Fruit fly (Drosophila melanogaster): ENCODE results near the gene CG13615.

The CG13615 gene

DNA sequence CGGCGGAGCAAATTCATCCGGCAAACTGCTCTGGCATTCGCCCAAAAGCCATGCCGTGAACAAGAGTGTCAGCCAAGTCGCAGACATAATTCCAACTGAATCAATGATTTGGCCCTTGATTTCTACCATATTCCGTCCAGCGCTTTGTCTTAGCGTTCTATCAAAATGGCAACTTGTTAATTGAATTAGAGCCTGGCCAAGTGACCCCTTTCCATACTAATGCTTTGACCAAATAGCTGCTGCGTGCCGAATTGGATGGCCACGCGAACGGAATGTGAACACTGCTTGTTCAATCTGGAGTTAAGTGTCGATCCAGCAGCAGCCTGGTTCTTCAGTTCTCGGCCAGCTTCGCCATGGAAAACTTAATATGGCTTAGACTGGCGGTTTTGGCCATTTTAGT is at the start of gene CG13615, which contains the start of gene CG5768:
Gene CG13615 (plus strand): TSS at position 280 of the 400 bp plus-strand sequence.
Gene CG5768 (minus strand): TSS at position 101 of the 400 bp plus-strand sequence.
- TF ChIP-seq Neu2 (GFP tag; optimal IDR thresholded peaks at IDR 0.05; ENCODE audit: borderline replicate concordance): no peak
- TF ChIP-seq Dll (GFP tag; IDR thresholded peaks at IDR 0.05; ENCODE audit: partially characterized antibody): no peak
- TF ChIP-seq Dip2 (GFP tag; IDR thresholded peaks at IDR 0.05): no peak
- TF ChIP-seq pho (GFP tag; optimal IDR thresholded peaks at IDR 0.05): no peak
- no peak for TF ChIP-seq H15 (GFP tag; IDR thresholded peaks at IDR 0.05)
- no peak for TF ChIP-seq CG8281 (tag; optimal IDR thresholded peaks at IDR 0.05)
- no peak for TF ChIP-seq klu (GFP tag; IDR thresholded peaks at IDR 0.05)
- no peak for TF ChIP-seq CG2712 (tag; optimal IDR thresholded peaks at IDR 0.05)
- TF ChIP-seq YL-1 (GFP tag; optimal IDR thresholded peaks at IDR 0.05): no peak
- TF ChIP-seq CG7357 (GFP tag; IDR thresholded peaks at IDR 0.05): no peak

DNA sequence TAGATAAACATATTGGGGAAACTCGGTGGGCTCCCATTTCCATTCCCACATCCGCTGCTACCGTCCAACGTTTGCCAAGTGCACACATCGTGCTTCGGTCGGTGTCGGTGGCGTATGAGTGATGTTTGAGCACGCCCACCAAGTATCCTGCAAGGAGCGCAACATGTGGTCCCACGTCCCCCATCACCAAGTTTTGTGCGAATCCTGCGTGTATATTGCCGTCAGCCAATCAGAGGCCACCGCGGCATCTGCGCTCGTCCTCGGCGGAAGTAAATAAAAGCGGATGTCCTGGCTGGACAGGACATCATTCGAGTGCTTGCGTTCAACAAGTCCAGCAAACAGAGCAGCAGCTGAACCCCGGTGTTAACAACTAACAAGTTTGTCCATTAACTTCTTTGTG is 49.1 kb upstream of the CG13615 start, which contains the start of gene Ms:
Gene Ms (plus strand): TSS at position 301 of the 400 bp plus-strand sequence.
- TF ChIP-seq CG7786 (GFP tag; optimal IDR thresholded peaks at IDR 0.05) (no peak), CG7372 (GFP tag; IDR thresholded peaks at IDR 0.05) (0 out of 2 replicates have a peak, but pooled peaks have one; percentile 12)

DNA sequence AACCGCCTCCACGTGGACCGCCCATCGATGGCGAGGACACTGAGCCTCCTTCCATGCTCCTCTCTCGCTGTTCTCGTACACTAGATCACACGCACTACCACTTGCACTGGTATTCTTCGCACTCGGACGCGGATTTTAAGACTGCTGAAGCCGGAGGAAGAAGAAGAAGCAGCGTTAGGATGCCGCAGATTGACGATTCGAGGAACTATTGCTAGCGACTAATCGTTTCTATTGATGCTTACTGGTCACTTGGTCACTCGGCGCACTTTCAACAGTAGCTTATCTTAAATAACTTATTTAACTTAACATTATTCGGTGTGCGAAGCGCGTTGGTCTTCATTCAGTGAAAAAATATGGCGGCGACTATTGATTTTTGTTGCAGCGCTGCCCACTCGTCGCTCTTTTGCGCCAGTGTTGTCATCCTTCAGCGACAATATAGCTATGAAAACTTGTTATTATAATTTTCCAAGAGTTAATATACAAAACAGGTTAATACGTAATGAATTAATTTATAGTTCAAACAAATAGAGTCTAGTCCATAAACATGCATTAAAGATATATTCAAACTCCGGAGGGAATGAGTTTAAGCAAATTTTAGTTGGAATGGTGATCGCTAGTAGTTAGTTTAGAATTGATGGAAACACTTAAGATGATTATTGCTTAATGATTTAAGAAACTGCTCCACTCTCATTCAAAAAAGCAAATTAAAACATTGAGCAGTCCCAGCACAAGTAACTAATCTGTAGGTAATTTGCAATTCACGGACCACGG is 41.7 kb upstream of the CG13615 start, which contains the start of the genes CG5746 and CG6454:
Gene CG5746 (minus strand): TSS at position 372 of the 771 bp plus-strand sequence.
Gene CG6454 (plus strand): TSS at position 763 of the 771 bp plus-strand sequence.
- TF ChIP-seq CG3847 (GFP tag; IDR thresholded peaks at IDR 0.05): 0 out of 2 replicates have a peak, but pooled peaks have one; percentile 33
- peak; percentile 46 for TF ChIP-seq shn (GFP tag; optimal IDR thresholded peaks at IDR 0.05)
- TF ChIP-seq Meics (GFP tag; optimal IDR thresholded peaks at IDR 0.05): no peak
- no peak for TF ChIP-seq CkIIα-i1 (GFP tag; IDR thresholded peaks at IDR 0.05)
- TF ChIP-seq HLHmδ (GFP tag; optimal IDR thresholded peaks at IDR 0.05): no peak
- no peak for TF ChIP-seq CG12071 (GFP tag; optimal IDR thresholded peaks at IDR 0.05)
- no peak for TF ChIP-seq CG7839 (tag; optimal IDR thresholded peaks at IDR 0.05)
- no peak for TF ChIP-seq CG4424 (GFP tag; optimal IDR thresholded peaks at IDR 0.05)
- TF ChIP-seq sna (GFP tag; IDR thresholded peaks at IDR 0.05; ENCODE audit: partially characterized antibody): no peak
- no peak for TF ChIP-seq CG6175 (GFP tag; IDR thresholded peaks at IDR 0.05)
- TF ChIP-seq HLH54F (GFP tag; optimal IDR thresholded peaks at IDR 0.05): peak; percentile 72
- TF ChIP-seq CG9876 (GFP tag; optimal IDR thresholded peaks at IDR 0.05): no peak
- no peak for TF ChIP-seq CG4730 (GFP tag; IDR thresholded peaks at IDR 0.05)
- TF ChIP-seq knrl (GFP tag; IDR thresholded peaks at IDR 0.05; ENCODE audit: partially characterized antibody): no peak
- TF ChIP-seq CG2875 (GFP tag; optimal IDR thresholded peaks at IDR 0.05): no peak
- peak; percentile 41; the same call in 1 of the 3 replicates for TF ChIP-seq tgo (GFP tag; IDR thresholded peaks at IDR 0.05)
- TF ChIP-seq CG15073 (GFP tag; optimal IDR thresholded peaks at IDR 0.05): no peak
- TF ChIP-seq CG4328 (GFP tag; optimal IDR thresholded peaks at IDR 0.05): no peak
- TF ChIP-seq maf-S (GFP tag; optimal IDR thresholded peaks at IDR 0.05): peak; percentile 57
- TF ChIP-seq CG4617 (GFP tag; optimal IDR thresholded peaks at IDR 0.05; ENCODE audit: borderline replicate concordance): peak; percentile 75
- no peak for TF ChIP-seq CG2199 (GFP tag; IDR thresholded peaks at IDR 0.05)
- TF ChIP-seq sqz (GFP tag; optimal IDR thresholded peaks at IDR 0.05): no peak
- TF ChIP-seq Oaz (GFP tag; IDR thresholded peaks at IDR 0.05): no peak
- no peak for TF ChIP-seq CG4404 (GFP tag; IDR thresholded peaks at IDR 0.05)
- TF ChIP-seq nmo (GFP tag; optimal IDR thresholded peaks at IDR 0.05): peak; percentile 78
- peak; percentile 52; the same call in 1 of the 2 replicates for TF ChIP-seq CG6689 (GFP tag; IDR thresholded peaks at IDR 0.05)
- no peak for TF ChIP-seq slou (GFP tag; optimal IDR thresholded peaks at IDR 0.05)
- TF ChIP-seq chm (GFP tag; IDR thresholded peaks at IDR 0.05): no peak
- no peak for TF ChIP-seq CG6683 (GFP tag; optimal IDR thresholded peaks at IDR 0.05)
- no peak for TF ChIP-seq Fer1 (GFP tag; optimal IDR thresholded peaks at IDR 0.05)
- TF ChIP-seq dimm (GFP tag; IDR thresholded peaks at IDR 0.05): no peak
- no peak for TF ChIP-seq Abd-B (GFP tag; optimal IDR thresholded peaks at IDR 0.05)
- TF ChIP-seq Six4 (GFP tag; optimal IDR thresholded peaks at IDR 0.05): peak; percentile 33
- TF ChIP-seq Sox100B (GFP tag; optimal IDR thresholded peaks at IDR 0.05): no peak
- peak; percentile 61 for TF ChIP-seq Ptx1 (GFP tag; IDR thresholded peaks at IDR 0.05)
